Worm (Caenorhabditis elegans): ENCODE data around the gene zig-4.

- no peak for TF ChIP-seq T22C8.4 (GFP tag; IDR thresholded peaks at IDR 0.05)
- TF ChIP-seq tab-1 (GFP tag; IDR thresholded peaks at IDR 0.05) = no peak
- no peak for TF ChIP-seq cog-1 (tag; optimal IDR thresholded peaks at IDR 0.05)
- TF ChIP-seq flt-1 (GFP tag; IDR thresholded peaks at IDR 0.05) = no peak
- no peak for TF ChIP-seq ref-1 (GFP tag; conservative IDR thresholded peaks at IDR 0.05)
- no peak for TF ChIP-seq med-1 (GFP tag; optimal IDR thresholded peaks at IDR 0.05; ENCODE audit: insufficient read depth)
- TF ChIP-seq klf-2 (GFP tag; conservative IDR thresholded peaks at IDR 0.05) = no peak
Measured at ce11 chrX:7942675-7943074, 17.4 kb downstream of the zig-4 start.

Measured in whole organism, midembryonic.